Worm (Caenorhabditis elegans): ENCODE results near the gene idpb-3.
A peak's percentile ranks its signal among the peaks of the same experiment; 100 is the strongest.

idpb-3 gene

ce11 chrII:5091640-5092243 is 9.9 kb downstream of the idpb-3 start, which contains the start of gene pld-1:
Gene pld-1, minus strand, starts transcription at chrII:5091690.
- TF ChIP-seq ceh-91 (GFP tag; IDR thresholded peaks at IDR 0.05) = peak; percentile 89
- no peak for TF ChIP-seq ztf-28 (GFP tag; IDR thresholded peaks at IDR 0.05)
- no peak for TF ChIP-seq Y56A3A.18 (GFP tag; IDR thresholded peaks at IDR 0.05)
- TF ChIP-seq F49E8.2 (tag; optimal IDR thresholded peaks at IDR 0.05; ENCODE audit: insufficient read depth) = peak; percentile 65
- TF ChIP-seq lsl-1 (GFP tag; optimal IDR thresholded peaks at IDR 0.05) = peak; percentile 97
- TF ChIP-seq D2030.7 (GFP tag; IDR thresholded peaks at IDR 0.05) = peak; percentile 60
- peak; percentile 96 for TF ChIP-seq madf-6 (GFP tag; IDR thresholded peaks at IDR 0.05)
- TF ChIP-seq tbp1 (GFP tag; optimal IDR thresholded peaks at IDR 0.05) = peak; percentile 25
- TF ChIP-seq snpc-4 (GFP tag; optimal IDR thresholded peaks at IDR 0.05) = no peak
- peak in 1 of 4 experiments; percentile 7 for TF ChIP-seq snpc-4 (tag; optimal IDR thresholded peaks at IDR 0.05)
- no peak for TF ChIP-seq Y53F4B.3 (GFP tag; IDR thresholded peaks at IDR 0.05)
- peak; percentile 80 for TF ChIP-seq efl-1 (GFP tag; optimal IDR thresholded peaks at IDR 0.05)
- TF ChIP-seq lin-54 (GFP tag; optimal IDR thresholded peaks at IDR 0.05) = peak; percentile 36
- no peak for TF ChIP-seq attf-5 (GFP tag; optimal IDR thresholded peaks at IDR 0.05)
- TF ChIP-seq F10E7.11 (tag; optimal IDR thresholded peaks at IDR 0.05) = no peak
- peak; percentile 3 for TF ChIP-seq unc-130 (GFP tag; optimal IDR thresholded peaks at IDR 0.05)
- TF ChIP-seq hsf-1 (GFP tag; IDR thresholded peaks at IDR 0.05) = no peak; the same call in 1 of the 2 replicates
- TF ChIP-seq madf-8 (GFP tag; conservative IDR thresholded peaks at IDR 0.05) = peak; percentile 86
- peak; percentile 43 for TF ChIP-seq snpc-1.3 (tag; optimal IDR thresholded peaks at IDR 0.05; ENCODE audit: insufficient read depth)
- TF ChIP-seq F33H1.4 (GFP tag; IDR thresholded peaks at IDR 0.05) = peak; percentile 95
- peak; percentile 49 for TF ChIP-seq dpl-1 (GFP tag; optimal IDR thresholded peaks at IDR 0.05)
- TF ChIP-seq xnd-1 (tag; optimal IDR thresholded peaks at IDR 0.05) = peak; percentile 93
- peak; percentile 43 for TF ChIP-seq snpc-1.1 (tag; optimal IDR thresholded peaks at IDR 0.05; ENCODE audit: insufficient read depth)
- TF ChIP-seq snpc-3.4 (tag; optimal IDR thresholded peaks at IDR 0.05) = peak; percentile 76

ce11 chrII:5086143-5086542 is 15.5 kb downstream of the idpb-3 start:
- no peak for TF ChIP-seq egl-44 (GFP tag; IDR thresholded peaks at IDR 0.05)
- TF ChIP-seq dox-1 (GFP tag; IDR thresholded peaks at IDR 0.05) = no peak
- no peak for TF ChIP-seq sdz-38 (tag; optimal IDR thresholded peaks at IDR 0.05)
- TF ChIP-seq madf-6 (GFP tag; IDR thresholded peaks at IDR 0.05) = no peak
- TF ChIP-seq F37B4.10 (GFP tag; IDR thresholded peaks at IDR 0.05) = no peak
- no peak for TF ChIP-seq pha-4 (tag; optimal IDR thresholded peaks at IDR 0.05)
- no peak for TF ChIP-seq C17E4.6 (GFP tag; IDR thresholded peaks at IDR 0.05)
- TF ChIP-seq snpc-3.4 (tag; optimal IDR thresholded peaks at IDR 0.05) = no peak
- no peak for TF ChIP-seq attf-5 (GFP tag; optimal IDR thresholded peaks at IDR 0.05)
- TF ChIP-seq F55B11.4 (tag; optimal IDR thresholded peaks at IDR 0.05; ENCODE audit: borderline replicate concordance, insufficient read depth) = no peak
- no peak for TF ChIP-seq snpc-4 (GFP tag; optimal IDR thresholded peaks at IDR 0.05)
- no peak for TF ChIP-seq snpc-4 (tag; optimal IDR thresholded peaks at IDR 0.05)
- no peak for TF ChIP-seq nhr-120 (GFP tag; IDR thresholded peaks at IDR 0.05)
- no peak for TF ChIP-seq B0336.3 (GFP tag; IDR thresholded peaks at IDR 0.05)
- no peak for TF ChIP-seq fkh-3 (tag; optimal IDR thresholded peaks at IDR 0.05)
- TF ChIP-seq athp-1 (tag; optimal IDR thresholded peaks at IDR 0.05) = no peak

DNA sequence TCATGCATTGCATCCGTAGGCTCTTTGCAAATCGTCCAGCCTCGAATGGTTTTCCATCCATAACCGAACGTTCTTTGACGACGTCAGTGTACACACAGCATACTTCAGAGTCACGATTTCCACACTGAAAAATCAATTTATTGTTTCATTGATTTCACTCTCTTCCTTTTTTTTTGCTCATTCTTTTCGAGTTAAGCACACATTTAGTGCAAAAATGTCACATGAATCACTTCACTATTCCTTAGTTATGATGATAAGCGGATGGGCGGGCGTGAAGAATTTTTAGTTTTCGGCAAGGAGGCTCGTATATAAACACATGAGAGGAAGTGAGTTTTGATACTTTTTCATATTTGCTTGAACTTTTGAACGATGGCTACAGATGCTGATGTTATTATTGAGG is 16.2 kb downstream of the idpb-3 start, which contains the start of gene txt-9:
Gene txt-9, plus strand, starts transcription at position 336 of the 400 bp plus-strand sequence.
- no peak for TF ChIP-seq tlf-1 (GFP tag; optimal IDR thresholded peaks at IDR 0.05)
- TF ChIP-seq tbp1 (GFP tag; optimal IDR thresholded peaks at IDR 0.05) = no peak
- no peak for TF ChIP-seq ztf-6 (GFP tag; IDR thresholded peaks at IDR 0.05)
- TF ChIP-seq athp-1 (tag; optimal IDR thresholded peaks at IDR 0.05) = no peak
- TF ChIP-seq pbrm-1 (GFP tag; IDR thresholded peaks at IDR 0.05) = no peak
- no peak for TF ChIP-seq T26A5.8 (tag; optimal IDR thresholded peaks at IDR 0.05)
- TF ChIP-seq tbx-9 (tag; optimal IDR thresholded peaks at IDR 0.05; ENCODE audit: borderline replicate concordance) = no peak
- TF ChIP-seq ceh-100 (GFP tag; IDR thresholded peaks at IDR 0.05) = no peak
- TF ChIP-seq hmg-20 (GFP tag; IDR thresholded peaks at IDR 0.05) = no peak
